Worm (Caenorhabditis elegans): ENCODE measurements around the gene lir-2.

lir-2 gene

ce11 chrII:7697156-7697555 lies 30.1 kb downstream of the lir-2 start:
- no peak for TF ChIP-seq lsy-2 (tag; optimal IDR thresholded peaks at IDR 0.05)
- no peak for TF ChIP-seq rnt-1 (tag; optimal IDR thresholded peaks at IDR 0.05)
- no peak for TF ChIP-seq ceh-63 (GFP tag; optimal IDR thresholded peaks at IDR 0.05)
- TF ChIP-seq snu-23 (GFP tag; optimal IDR thresholded peaks at IDR 0.05): no peak
- no peak for TF ChIP-seq isw-1 (GFP tag; IDR thresholded peaks at IDR 0.05)
- TF ChIP-seq C16A3.4 (tag; optimal IDR thresholded peaks at IDR 0.05): no peak
- TF ChIP-seq nhr-20 (tag; optimal IDR thresholded peaks at IDR 0.05): no peak
- TF ChIP-seq mab-9 (GFP tag; IDR thresholded peaks at IDR 0.05): no peak
- no peak for TF ChIP-seq skn-1 (tag; optimal IDR thresholded peaks at IDR 0.05)
- no peak for TF ChIP-seq nhr-28 (tag; optimal IDR thresholded peaks at IDR 0.05)

- TF ChIP-seq aha-1 (tag; optimal IDR thresholded peaks at IDR 0.05) (no peak), nhr-20 (tag; optimal IDR thresholded peaks at IDR 0.05) (no peak), unc-30 (tag; optimal IDR thresholded peaks at IDR 0.05) (no peak), F16B12.6 (tag; optimal IDR thresholded peaks at IDR 0.05) (no peak), efl-3 (GFP tag; optimal IDR thresholded peaks at IDR 0.05) (no peak), ceh-82 (tag; optimal IDR thresholded peaks at IDR 0.05) (no peak), tlp-1 (tag; optimal IDR thresholded peaks at IDR 0.05) (no peak), rnt-1 (tag; optimal IDR thresholded peaks at IDR 0.05) (no peak), ama-1 (optimal IDR thresholded peaks at IDR 0.05) (no peak), C34B4.2 (tag; optimal IDR thresholded peaks at IDR 0.05) (no peak), dsc-1 (tag; optimal IDR thresholded peaks at IDR 0.05) (no peak), dpl-1 (GFP tag; optimal IDR thresholded peaks at IDR 0.05) (no peak)
Measured at ce11 chrII:7698406-7698805, 31.3 kb downstream of the lir-2 start, which contains the start of gene B0495.5. B0495.5 (minus strand) TSS chrII:7698506.

- TF ChIP-seq lin-39 (tag; optimal IDR thresholded peaks at IDR 0.05): no peak
- no peak for TF ChIP-seq nhr-20 (tag; optimal IDR thresholded peaks at IDR 0.05)
- peak; percentile 40 for TF ChIP-seq skn-1 (tag; optimal IDR thresholded peaks at IDR 0.05)
- TF ChIP-seq hlh-17 (GFP tag; optimal IDR thresholded peaks at IDR 0.05; ENCODE audit: borderline replicate concordance): no peak
- TF ChIP-seq nhr-77 (tag; optimal IDR thresholded peaks at IDR 0.05): no peak
- no peak for TF ChIP-seq egl-13 (tag; optimal IDR thresholded peaks at IDR 0.05)
- TF ChIP-seq fkh-10 (GFP tag; optimal IDR thresholded peaks at IDR 0.05): no peak
- TF ChIP-seq pqm-1 (tag; optimal IDR thresholded peaks at IDR 0.05): no peak
- peak; percentile 34 for TF ChIP-seq blmp-1 (tag; optimal IDR thresholded peaks at IDR 0.05)
- no peak for TF ChIP-seq nhr-85 (tag)
- no peak for TF ChIP-seq pax-3 (tag; optimal IDR thresholded peaks at IDR 0.05)
- no peak for TF ChIP-seq lin-15B (tag; optimal IDR thresholded peaks at IDR 0.05)
- TF ChIP-seq sptf-1 (tag; optimal IDR thresholded peaks at IDR 0.05): no peak
- no peak for TF ChIP-seq nhr-237 (tag; optimal IDR thresholded peaks at IDR 0.05)
- TF ChIP-seq Y116A8C.19 (tag; optimal IDR thresholded peaks at IDR 0.05; ENCODE audit: borderline replicate concordance): no peak
- no peak for TF ChIP-seq nhr-90 (tag; optimal IDR thresholded peaks at IDR 0.05; ENCODE audit: poor library complexity)
- peak; percentile 5 to 37 for TF ChIP-seq efl-1 (optimal IDR thresholded peaks at IDR 0.05)
- peak in 1 of 2 experiments; percentile 38 for TF ChIP-seq efl-1 (GFP tag; optimal IDR thresholded peaks at IDR 0.05 in 1 of 2)
- TF ChIP-seq fkh-4 (tag; optimal IDR thresholded peaks at IDR 0.05; ENCODE audit: borderline replicate concordance): no peak
- peak; percentile 18 to 51 (median 30) for TF ChIP-seq dpl-1 (GFP tag; optimal IDR thresholded peaks at IDR 0.05)
- no peak for TF ChIP-seq mef-2 (tag; optimal IDR thresholded peaks at IDR 0.05)
- TF ChIP-seq efl-3 (GFP tag; optimal IDR thresholded peaks at IDR 0.05): no peak
- peak; percentile 33 to 50 for TF ChIP-seq lin-35 (GFP tag; optimal IDR thresholded peaks at IDR 0.05)
- TF ChIP-seq tlp-1 (tag; optimal IDR thresholded peaks at IDR 0.05): no peak
- TF ChIP-seq isw-1 (GFP tag; IDR thresholded peaks at IDR 0.05): no peak
- TF ChIP-seq dsc-1 (tag; optimal IDR thresholded peaks at IDR 0.05): no peak
- TF ChIP-seq fos-1 (tag; optimal IDR thresholded peaks at IDR 0.05): no peak
- TF ChIP-seq swsn-7 (tag; optimal IDR thresholded peaks at IDR 0.05): no peak
- no peak for TF ChIP-seq snpc-4 (tag; optimal IDR thresholded peaks at IDR 0.05)
- TF ChIP-seq unc-98 (GFP tag; IDR thresholded peaks at IDR 0.05): no peak
- TF ChIP-seq rnt-1 (tag; optimal IDR thresholded peaks at IDR 0.05): no peak
- TF ChIP-seq ceh-63 (GFP tag; optimal IDR thresholded peaks at IDR 0.05): no peak
- no peak for TF ChIP-seq hlh-4 (tag; optimal IDR thresholded peaks at IDR 0.05)
- TF ChIP-seq aha-1 (tag; optimal IDR thresholded peaks at IDR 0.05): no peak
- peak; percentile 88 to 98 for TF ChIP-seq lsy-2 (tag; optimal IDR thresholded peaks at IDR 0.05)
- TF ChIP-seq hpl-2 (GFP tag; optimal IDR thresholded peaks at IDR 0.05): no peak
- TF ChIP-seq ces-1 (GFP tag; optimal IDR thresholded peaks at IDR 0.05): no peak
- TF ChIP-seq ceh-90 (tag; optimal IDR thresholded peaks at IDR 0.05): no peak
- TF ChIP-seq zip-4 (GFP tag; optimal IDR thresholded peaks at IDR 0.05): no peak
- peak in 1 of 6 experiments; percentile 15 for TF ChIP-seq elt-3 (tag; optimal IDR thresholded peaks at IDR 0.05)
Measured at ce11 chrII:7699009-7699408, 31.9 kb downstream of the lir-2 start, which contains the start of the genes moa-2 and cdk-11.1. moa-2 (minus strand) TSS chrII:7699033. cdk-11.1 (plus strand) TSS chrII:7699235.
